Fruit fly (Drosophila melanogaster): ENCODE results near the gene ATPsynepsilonL.

Gene ATPsynepsilonL

dm6 chr3R:10119592-10119991 is 2.0 kb upstream of the ATPsynepsilonL start:
- TF ChIP-seq Rel (GFP tag; optimal IDR thresholded peaks at IDR 0.05) (no peak), Rel (tag; optimal IDR thresholded peaks at IDR 0.05) (peak; percentile 60), Vsx2 (GFP tag; optimal IDR thresholded peaks at IDR 0.05; ENCODE audit: partially characterized antibody) (peak; percentile 59), h (GFP tag; optimal IDR thresholded peaks at IDR 0.05) (peak; percentile 62), Hr78 (GFP tag; optimal IDR thresholded peaks at IDR 0.05) (no peak)

- TF ChIP-seq Hr78 (GFP tag; optimal IDR thresholded peaks at IDR 0.05): no peak
- no peak for TF ChIP-seq Mio (GFP tag; optimal IDR thresholded peaks at IDR 0.05)
- TF ChIP-seq Dfd (GFP tag; optimal IDR thresholded peaks at IDR 0.05): no peak
- no peak for TF ChIP-seq psq (GFP tag; optimal IDR thresholded peaks at IDR 0.05)
- TF ChIP-seq jim (GFP tag; optimal IDR thresholded peaks at IDR 0.05): no peak
- TF ChIP-seq Vsx2 (GFP tag; optimal IDR thresholded peaks at IDR 0.05; ENCODE audit: partially characterized antibody): no peak
- TF ChIP-seq br (GFP tag; optimal IDR thresholded peaks at IDR 0.05): no peak
- TF ChIP-seq Hr83 (GFP tag; optimal IDR thresholded peaks at IDR 0.05; ENCODE audit: poor library complexity, severe bottlenecking): no peak
Observed at dm6 chr3R:10124764-10125163, 3.2 kb downstream of the ATPsynepsilonL start.

dm6 chr3R:10125477-10125876 is 3.9 kb downstream of the ATPsynepsilonL start, which contains the start of gene knk:
Gene knk, minus strand, starts transcription at chr3R:10125664.
- TF ChIP-seq brk (GFP tag; optimal IDR thresholded peaks at IDR 0.05) (no peak), h (GFP tag; optimal IDR thresholded peaks at IDR 0.05) (peak; percentile 35), foxo (GFP tag; optimal IDR thresholded peaks at IDR 0.05) (no peak), Rel (GFP tag; optimal IDR thresholded peaks at IDR 0.05) (no peak), Rel (tag; optimal IDR thresholded peaks at IDR 0.05) (no peak), Abd-B (GFP tag; optimal IDR thresholded peaks at IDR 0.05) (no peak), Myc (optimal IDR thresholded peaks at IDR 0.05) (no peak), sv (GFP tag; optimal IDR thresholded peaks at IDR 0.05) (no peak), OdsH (GFP tag; optimal IDR thresholded peaks at IDR 0.05) (no peak), rgr (GFP tag; optimal IDR thresholded peaks at IDR 0.05) (no peak), CG9705 (GFP tag; optimal IDR thresholded peaks at IDR 0.05) (no peak), tai (GFP tag; optimal IDR thresholded peaks at IDR 0.05) (peak; percentile 14), jim (GFP tag; optimal IDR thresholded peaks at IDR 0.05) (no peak), CG32264 (GFP tag; optimal IDR thresholded peaks at IDR 0.05) (no peak), Dfd (GFP tag; optimal IDR thresholded peaks at IDR 0.05) (no peak), Hnf4 (GFP tag; optimal IDR thresholded peaks at IDR 0.05) (peak; percentile 52), dl (GFP tag; optimal IDR thresholded peaks at IDR 0.05; ENCODE audit: insufficient read depth in 1 of 2, partially characterized antibody in 2 of 2) (peak in 1 of 2 experiments; percentile 47), CrebA (GFP tag; optimal IDR thresholded peaks at IDR 0.05; ENCODE audit: borderline replicate concordance) (no peak), Dif (GFP tag; optimal IDR thresholded peaks at IDR 0.05; ENCODE audit: partially characterized antibody) (peak; percentile 69), Hr78 (GFP tag; optimal IDR thresholded peaks at IDR 0.05) (no peak), pan (optimal IDR thresholded peaks at IDR 0.05) (no peak), Jra (GFP tag; optimal IDR thresholded peaks at IDR 0.05) (no peak), br (GFP tag; optimal IDR thresholded peaks at IDR 0.05) (no peak), GATAd (GFP tag; optimal IDR thresholded peaks at IDR 0.05) (no peak), Vsx2 (GFP tag; optimal IDR thresholded peaks at IDR 0.05; ENCODE audit: partially characterized antibody) (peak; percentile 56), Hr83 (GFP tag; optimal IDR thresholded peaks at IDR 0.05; ENCODE audit: poor library complexity, severe bottlenecking) (no peak), lola (GFP tag; optimal IDR thresholded peaks at IDR 0.05) (no peak), dmrt93B (GFP tag; optimal IDR thresholded peaks at IDR 0.05) (no peak), sage (GFP tag; optimal IDR thresholded peaks at IDR 0.05) (no peak), fru (GFP tag; optimal IDR thresholded peaks at IDR 0.05) (no peak), Mio (GFP tag; optimal IDR thresholded peaks at IDR 0.05) (no peak), Sp1 (GFP tag; optimal IDR thresholded peaks at IDR 0.05) (no peak), woc (GFP tag; optimal IDR thresholded peaks at IDR 0.05) (peak; percentile 10), psq (GFP tag; optimal IDR thresholded peaks at IDR 0.05) (no peak), HLH106 (tag; optimal IDR thresholded peaks at IDR 0.05) (no peak), N (GFP tag; optimal IDR thresholded peaks at IDR 0.05) (no peak), usp (GFP tag; optimal IDR thresholded peaks at IDR 0.05) (no peak)
